Worm (Caenorhabditis elegans) whole organism, L1 larva: ENCODE data around the gene catp-4.

Source experiments
- alr-1 ChIP-seq: fragments of 200-800 bp; sonication (Bioruptor generic); optimal IDR thresholded peaks from 2 replicates; lab custom pipeline; 2018; ENCODE audit warnings: borderline replicate concordance, mild to moderate bottlenecking, missing genetic modification characterization, missing compliant biosample characterization
- ceh-82 ChIP-seq, 3 experiments: fragments of 150-350 bp in 1 of 3; sonication (generic microtip) in 2 of 3; optimal IDR thresholded peaks; 2 replicates each; lab custom pipeline; 2014 to 2017; ENCODE audit warnings: missing biosample characterization in 3 of 3, missing genetic modification characterization in 3 of 3
- lin-14 ChIP-seq: fragments of 200-800 bp; sonication (Bioruptor generic); optimal IDR thresholded peaks from 2 replicates; lab custom pipeline; 2018; ENCODE audit warnings: mild to moderate bottlenecking, missing genetic modification characterization, moderate library complexity, missing compliant biosample characterization
- mdl-1 ChIP-seq, 2 experiments: fragments of 150-350 bp; optimal IDR thresholded peaks; 2 replicates each; lab custom pipeline; 2014 to 2017; ENCODE audit warnings: missing biosample characterization in 2 of 2, missing genetic modification characterization in 2 of 2, inconsistent platforms in 1 of 2
- nhr-19 ChIP-seq: fragments of 200-800 bp; sonication (Bioruptor generic); conservative IDR thresholded peaks from 2 replicates; pipeline ENCODE4 v1.3.6; 2022; ENCODE audit warnings: missing genetic modification characterization, missing compliant biosample characterization
- pqm-1 ChIP-seq: sonication (generic microtip); optimal IDR thresholded peaks from 3 replicates; lab custom pipeline; 2017; ENCODE audit warnings: missing biosample characterization, missing genetic modification characterization
- rnt-1 ChIP-seq: sonication (generic microtip); optimal IDR thresholded peaks from 2 replicates; lab custom pipeline; 2016; ENCODE audit warnings: mild to moderate bottlenecking, missing genetic modification characterization, moderate library complexity, missing compliant biosample characterization
- snpc-4 ChIP-seq: fragments of 150-350 bp; optimal IDR thresholded peaks from 2 replicates; lab custom pipeline; 2014; ENCODE audit warnings: missing biosample characterization, missing genetic modification characterization
- tbx-2 ChIP-seq: sonication (generic microtip); optimal IDR thresholded peaks from 2 replicates; lab custom pipeline; 2016; ENCODE audit warnings: missing genetic modification characterization, missing compliant biosample characterization
- tlp-1 ChIP-seq: fragments of 150-350 bp; optimal IDR thresholded peaks from 2 replicates; lab custom pipeline; 2014; ENCODE audit warnings: missing biosample characterization, missing genetic modification characterization
- unc-130 ChIP-seq: fragments of 150-350 bp; optimal IDR thresholded peaks from 2 replicates; lab custom pipeline; 2017; ENCODE audit warnings: missing biosample characterization, missing genetic modification characterization, inconsistent platforms

- TF ChIP-seq alr-1 (no peak), tlp-1 (tag; lab: Kevin White, UChicago) (no peak), mdl-1 (tag; optimal IDR thresholded peaks at IDR 0.05; lab: Kevin White, UChicago) (no peak), tbx-2 (tag; lab: Kevin White, UChicago) (no peak), lin-14 (GFP tag; lab: Kevin White, UChicago) (no peak), nhr-19 (GFP tag; lab: Robert Waterston, UW) (no peak), unc-130 (tag; lab: Kevin White, UChicago) (no peak), pqm-1 (tag; lab: Kevin White, UChicago) (no peak), ceh-82 (tag; optimal IDR thresholded peaks at IDR 0.05; lab: Kevin White, UChicago) (no peak), rnt-1 (tag; lab: Kevin White, UChicago) (no peak), snpc-4 (tag; lab: Kevin White, UChicago) (no peak)
Measured at ce11 chrII:14626883-14627282, 33.5 kb downstream of the catp-4 start.
